Fruit fly (Drosophila melanogaster) whole organism, embryonic: ENCODE results near the gene dysc.
A peak's percentile ranks its signal among the peaks of the same experiment; 100 is the strongest.

Experiments
- Antp ChIP-seq: fragments of 200-800 bp; sonication (Bioruptor generic); optimal IDR thresholded peaks from 3 replicates; lab custom pipeline; 2016; ENCODE audit warnings: missing biosample characterization, missing genetic modification characterization
- B-H1 ChIP-seq: fragments of 200-800 bp; sonication (Bioruptor generic); IDR thresholded peaks from 3 replicates; pipeline ENCODE4 v1.3.6; 2022; ENCODE audit warnings: missing biosample characterization, missing genetic modification characterization
- CG10959 ChIP-seq: fragments of 200-800 bp; sonication (Bioruptor generic); IDR thresholded peaks from 2 replicates; pipeline ENCODE4 v1.3.6; 2022; ENCODE audit warnings: missing biosample characterization, missing genetic modification characterization
- CG11093 ChIP-seq: fragments of 200-800 bp; sonication (Bioruptor generic); IDR thresholded peaks from 3 replicates; pipeline ENCODE4 v1.3.6; 2022; ENCODE audit warnings: missing biosample characterization, missing genetic modification characterization
- CG11247 ChIP-seq: fragments of 200-800 bp; sonication (Bioruptor generic); IDR thresholded peaks from 2 replicates; pipeline ENCODE4 v1.3.6; 2022; ENCODE audit warnings: missing biosample characterization, missing genetic modification characterization
- CG11504 ChIP-seq: fragments of 200-800 bp; sonication (Bioruptor generic); optimal IDR thresholded peaks from 3 replicates; lab custom pipeline; 2019; ENCODE audit warnings: missing biosample characterization, mild to moderate bottlenecking, missing genetic modification characterization, moderate library complexity
- CG12155 ChIP-seq: fragments of 200-800 bp; sonication (Bioruptor generic); optimal IDR thresholded peaks from 3 replicates; lab custom pipeline; 2016; ENCODE audit warnings: missing biosample characterization, missing genetic modification characterization
- CG12236 ChIP-seq: fragments of 200-800 bp; sonication (Bioruptor generic); optimal IDR thresholded peaks from 2 replicates; lab custom pipeline; 2016; ENCODE audit warnings: missing biosample characterization, missing genetic modification characterization
- CG13123 ChIP-seq: fragments of 200-800 bp; sonication (Bioruptor generic); optimal IDR thresholded peaks from 2 replicates; lab custom pipeline; 2016; ENCODE audit warnings: missing biosample characterization, missing genetic modification characterization
- CG16813 ChIP-seq: fragments of 200-800 bp; sonication (Bioruptor generic); IDR thresholded peaks from 3 replicates; pipeline ENCODE4 v1.3.6; 2022; ENCODE audit warnings: missing biosample characterization, missing genetic modification characterization; ENCODE audit not compliant: partially characterized antibody
- CG17328 ChIP-seq: fragments of 200-800 bp; sonication (Bioruptor generic); IDR thresholded peaks from 2 replicates; pipeline ENCODE4 v1.3.6; 2022; ENCODE audit warnings: missing biosample characterization, missing genetic modification characterization
- CG17912 ChIP-seq: fragments of 200-800 bp; sonication (Bioruptor generic); optimal IDR thresholded peaks from 2 replicates; lab custom pipeline; 2018; ENCODE audit warnings: missing biosample characterization, mild to moderate bottlenecking, missing genetic modification characterization
- CG18262 ChIP-seq: fragments of 200-800 bp; optimal IDR thresholded peaks from 3 replicates; lab custom pipeline; 2019; ENCODE audit warnings: missing biosample characterization, mild to moderate bottlenecking, missing genetic modification characterization, moderate library complexity
- CG2120 ChIP-seq: fragments of 200-800 bp; sonication (Bioruptor generic); optimal IDR thresholded peaks from 3 replicates; lab custom pipeline; 2016; ENCODE audit warnings: missing biosample characterization, missing genetic modification characterization
- CG2199 ChIP-seq: fragments of 200-800 bp; sonication (Bioruptor generic); IDR thresholded peaks from 3 replicates; pipeline ENCODE4 v1.3.6; 2022; ENCODE audit warnings: missing biosample characterization, missing genetic modification characterization
- CG2875 ChIP-seq: fragments of 200-800 bp; sonication (Bioruptor generic); optimal IDR thresholded peaks from 2 replicates; lab custom pipeline; 2017; ENCODE audit warnings: missing biosample characterization, mild to moderate bottlenecking, missing genetic modification characterization, missing genetic modification reagents
- CG3281 ChIP-seq: fragments of 200-800 bp; sonication (Bioruptor generic); optimal IDR thresholded peaks from 3 replicates; lab custom pipeline; 2017; ENCODE audit warnings: missing biosample characterization, mild to moderate bottlenecking, missing genetic modification characterization
- CG34224 ChIP-seq: fragments of 200-800 bp; sonication (Bioruptor generic); IDR thresholded peaks from 3 replicates; pipeline ENCODE4 v1.3.6; 2022; ENCODE audit warnings: missing biosample characterization, missing genetic modification characterization; ENCODE audit not compliant: partially characterized antibody
- CG7357 ChIP-seq: fragments of 200-800 bp; sonication (Bioruptor generic); IDR thresholded peaks from 3 replicates; pipeline ENCODE4 v1.3.6; 2022; ENCODE audit warnings: missing biosample characterization, missing genetic modification characterization
- CG9727 ChIP-seq: fragments of 200-800 bp; sonication (Bioruptor generic); optimal IDR thresholded peaks from 3 replicates; lab custom pipeline; 2017; ENCODE audit warnings: missing biosample characterization, mild to moderate bottlenecking, missing genetic modification characterization
- CHES-1-like ChIP-seq: fragments of 200-800 bp; sonication (Bioruptor generic); optimal IDR thresholded peaks from 2 replicates; lab custom pipeline; 2016; ENCODE audit warnings: missing biosample characterization, missing genetic modification characterization
- D19A ChIP-seq: fragments of 200-800 bp; optimal IDR thresholded peaks from 3 replicates; lab custom pipeline; 2019; ENCODE audit warnings: missing biosample characterization, mild to moderate bottlenecking, missing genetic modification characterization, moderate library complexity
- Dref ChIP-seq: fragments of 200-800 bp; sonication (Bioruptor generic); IDR thresholded peaks from 2 replicates; pipeline ENCODE4 v1.3.6; 2022; ENCODE audit warnings: missing biosample characterization, missing genetic modification characterization
- Nf-YA ChIP-seq: fragments of 200-800 bp; sonication (Bioruptor generic); IDR thresholded peaks from 2 replicates; pipeline ENCODE4 v1.3.6; 2022; ENCODE audit warnings: missing biosample characterization, missing genetic modification characterization
- Ravus ChIP-seq: fragments of 200-800 bp; sonication (Bioruptor generic); IDR thresholded peaks from 2 replicates; pipeline ENCODE4 v1.3.6; 2022; ENCODE audit warnings: missing biosample characterization, missing genetic modification characterization
- Xrp1 ChIP-seq: fragments of 200-800 bp; sonication (Bioruptor generic); IDR thresholded peaks from 2 replicates; pipeline ENCODE4 v1.3.6; 2022; ENCODE audit warnings: missing biosample characterization, missing genetic modification characterization
- YL-1 ChIP-seq: fragments of 200-800 bp; sonication (Bioruptor generic); optimal IDR thresholded peaks from 3 replicates; lab custom pipeline; 2017; ENCODE audit warnings: missing biosample characterization, mild to moderate bottlenecking, missing genetic modification characterization
- al ChIP-seq: fragments of 200-800 bp; sonication (Bioruptor generic); IDR thresholded peaks from 2 replicates; pipeline ENCODE4 v1.3.6; 2022; ENCODE audit warnings: missing biosample characterization, missing genetic modification characterization
- bcd ChIP-seq: fragments of 200-800 bp; sonication (Bioruptor generic); optimal IDR thresholded peaks from 2 replicates; lab custom pipeline; 2017; ENCODE audit warnings: missing biosample characterization, mild to moderate bottlenecking, missing genetic modification characterization
- cas ChIP-seq: fragments of 200-800 bp; sonication (Bioruptor generic); IDR thresholded peaks from 2 replicates; pipeline ENCODE4 v1.3.6; 2022; ENCODE audit warnings: missing biosample characterization, missing genetic modification characterization
- cwo ChIP-seq: fragments of 200-800 bp; sonication (Bioruptor generic); optimal IDR thresholded peaks from 3 replicates; lab custom pipeline; 2017; ENCODE audit warnings: missing biosample characterization, missing genetic modification characterization, mild to moderate bottlenecking, moderate library complexity, missing genetic modification reagents
- dysf ChIP-seq: fragments of 200-800 bp; sonication (Bioruptor generic); IDR thresholded peaks from 3 replicates; pipeline ENCODE4 v1.3.6; 2022; ENCODE audit warnings: missing biosample characterization, missing genetic modification characterization
- esg ChIP-seq: fragments of 200-800 bp; sonication (Bioruptor generic); conservative IDR thresholded peaks from 2 replicates; pipeline ENCODE4 v1.3.6; 2022; ENCODE audit warnings: missing biosample characterization, missing genetic modification characterization
- fd102C ChIP-seq: fragments of 200-800 bp; sonication (Bioruptor generic); optimal IDR thresholded peaks from 2 replicates; lab custom pipeline; 2018; ENCODE audit warnings: missing biosample characterization, mild to moderate bottlenecking, missing genetic modification characterization, moderate library complexity
- fru ChIP-seq: fragments of >200 bp; optimal IDR thresholded peaks from 2 replicates; lab custom pipeline; 2017
- gem ChIP-seq: fragments of 200-800 bp; sonication (Bioruptor generic); optimal IDR thresholded peaks from 2 replicates; lab custom pipeline; 2019; ENCODE audit warnings: missing biosample characterization, mild to moderate bottlenecking, missing genetic modification characterization, moderate library complexity
- gt ChIP-seq: fragments of 200-800 bp; sonication (Bioruptor generic); IDR thresholded peaks from 2 replicates; pipeline ENCODE4 v1.3.6; 2022; ENCODE audit warnings: missing biosample characterization, missing genetic modification characterization
- h ChIP-seq: fragments of >200 bp; optimal IDR thresholded peaks from 2 replicates; lab custom pipeline; 2017
- insv ChIP-seq, 2 experiments: fragments of 200-800 bp; sonication (Bioruptor generic); optimal IDR thresholded peaks; 3 replicates each; lab custom pipeline; 2016 to 2018; ENCODE audit warnings: missing biosample characterization in 2 of 2, missing genetic modification characterization in 2 of 2
- lola ChIP-seq, 3 experiments: fragments of >200 bp in 2 of 3; fragments of 200-800 bp in 1 of 3; sonication (Bioruptor generic) in 1 of 3; optimal IDR thresholded peaks; 2 replicates each; lab custom pipeline; 2017 to 2019; ENCODE audit warnings: missing biosample characterization in 3 of 3, missing genetic modification characterization in 3 of 3, mild to moderate bottlenecking in 1 of 3, moderate library complexity in 1 of 3
- nau ChIP-seq: fragments of 200-800 bp; sonication (Bioruptor generic); optimal IDR thresholded peaks from 3 replicates; lab custom pipeline; 2017; ENCODE audit warnings: missing biosample characterization, mild to moderate bottlenecking, missing genetic modification characterization, missing genetic modification reagents
- oc ChIP-seq: fragments of 200-800 bp; sonication (Bioruptor generic); optimal IDR thresholded peaks from 2 replicates; lab custom pipeline; 2018; ENCODE audit warnings: missing biosample characterization, mild to moderate bottlenecking, missing genetic modification characterization, moderate library complexity
- peb ChIP-seq: fragments of 200-800 bp; sonication (Bioruptor generic); IDR thresholded peaks from 2 replicates; pipeline ENCODE4 v1.3.6; 2022; ENCODE audit warnings: missing biosample characterization, missing genetic modification characterization
- sd ChIP-seq: fragments of 200-800 bp; sonication (Bioruptor generic); optimal IDR thresholded peaks from 3 replicates; lab custom pipeline; 2018; ENCODE audit warnings: missing biosample characterization, mild to moderate bottlenecking, missing genetic modification characterization, moderate library complexity
- so ChIP-seq: fragments of 200-800 bp; sonication (Bioruptor generic); IDR thresholded peaks from 3 replicates; pipeline ENCODE4 v1.3.6; 2022; ENCODE audit warnings: missing biosample characterization, missing genetic modification characterization
- tgo ChIP-seq: fragments of 200-800 bp; sonication (Bioruptor generic); IDR thresholded peaks from 3 replicates; pipeline ENCODE4 v1.3.6; 2022; ENCODE audit warnings: missing biosample characterization, missing genetic modification characterization
- unc-4 ChIP-seq: fragments of 200-800 bp; sonication (Bioruptor generic); IDR thresholded peaks from 2 replicates; pipeline ENCODE4 v1.3.6; 2022; ENCODE audit warnings: missing biosample characterization, missing genetic modification characterization; ENCODE audit not compliant: partially characterized antibody
- vfl ChIP-seq: fragments of 200-800 bp; sonication (Bioruptor generic); optimal IDR thresholded peaks from 2 replicates; lab custom pipeline; 2016; ENCODE audit warnings: missing biosample characterization, missing genetic modification characterization
- yki ChIP-seq: fragments of >200 bp; optimal IDR thresholded peaks from 3 replicates; lab custom pipeline; 2018
- zfh1 ChIP-seq: fragments of 200-800 bp; sonication (Bioruptor generic); IDR thresholded peaks from 3 replicates; pipeline ENCODE4 v1.3.6; 2022; ENCODE audit warnings: missing biosample characterization, missing genetic modification characterization

dysc gene

dm6 chr3L:13922023-13922652 lies 19.1 kb upstream of the dysc start (continued):
- TF ChIP-seq cwo (GFP tag; lab: Kevin White, UChicago) (peak; percentile 34), CG2199 (0 out of 3 replicates have a peak, but pooled peaks have one; percentile 64), yki (no peak), cas (GFP tag; lab: Robert Waterston, UW) (0 out of 2 replicates have a peak, but pooled peaks have one; percentile 7), al (GFP tag; lab: Robert Waterston, UW) (0 out of 2 replicates have a peak, but pooled peaks have one; percentile 16), esg (0 out of 2 replicates have a peak, but pooled peaks have one; percentile 10), peb (GFP tag; lab: Robert Waterston, UW) (no peak), CG3281 (peak; percentile 47), zfh1 (GFP tag; lab: Robert Waterston, UW) (peak; percentile 65; the same call in 2 of the 3 replicates)

DNA sequence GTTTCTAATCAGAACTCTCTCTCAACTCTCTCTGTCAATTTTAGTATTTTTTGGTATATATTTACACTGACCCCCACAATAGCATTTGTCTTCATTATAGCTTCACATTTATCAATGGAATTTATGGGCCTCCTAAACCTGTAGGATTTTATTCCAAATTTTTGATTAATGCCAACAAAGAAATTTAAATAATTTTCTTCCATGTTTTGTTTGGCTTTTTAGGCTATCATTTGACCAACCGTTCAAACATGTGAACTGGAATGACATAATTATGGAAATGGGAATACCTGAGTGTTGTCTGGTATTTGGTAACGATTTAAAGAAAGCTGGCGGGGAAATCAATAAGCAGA lies 17.6 kb upstream of the dysc start:
- TF ChIP-seq oc (peak; percentile 28), Nf-YA (GFP tag; lab: Robert Waterston, UW) (no peak), bcd (GFP tag; lab: Kevin White, UChicago) (no peak), CG17912 (GFP tag; lab: Kevin White, UChicago) (no peak), D19A (no peak), h (no peak), so (GFP tag; lab: Robert Waterston, UW) (no peak), zfh1 (GFP tag; lab: Robert Waterston, UW) (no peak), CG17328 (GFP tag; lab: Robert Waterston, UW) (no peak), CG13123 (no peak), sd (tag; lab: Kevin White, UChicago) (peak; percentile 88), lola (GFP tag; optimal IDR thresholded peaks at IDR 0.05; lab: Kevin White, UChicago) (no peak), unc-4 (GFP tag; lab: Robert Waterston, UW) (no peak), Antp (GFP tag; lab: Kevin White, UChicago) (no peak), CG12155 (no peak), CG18262 (no peak), gt (GFP tag; lab: Robert Waterston, UW) (no peak), dysf (GFP tag; lab: Robert Waterston, UW) (no peak), CG34224 (GFP tag; lab: Robert Waterston, UW) (peak; percentile 36; the same call in 2 of the 3 replicates), CG16813 (GFP tag; lab: Robert Waterston, UW) (no peak), CG9727 (GFP tag; lab: Kevin White, UChicago) (no peak), CG2875 (GFP tag; lab: Kevin White, UChicago) (no peak), B-H1 (GFP tag; lab: Robert Waterston, UW) (0 out of 3 replicates have a peak, but pooled peaks have one; percentile 1), peb (GFP tag; lab: Robert Waterston, UW) (no peak), CG10959 (GFP tag; lab: Robert Waterston, UW) (no peak), CG7357 (GFP tag; lab: Robert Waterston, UW) (no peak), fru (lab: Kevin White, UChicago) (no peak), Ravus (GFP tag; lab: Robert Waterston, UW) (no peak), gem (tag; lab: Kevin White, UChicago) (no peak), CG2120 (GFP tag; lab: Kevin White, UChicago) (no peak), CG11093 (GFP tag; lab: Robert Waterston, UW) (no peak), vfl (no peak), Dref (GFP tag; lab: Robert Waterston, UW) (no peak), CG12236 (no peak), CG11504 (tag; lab: Kevin White, UChicago) (no peak), Xrp1 (GFP tag; lab: Robert Waterston, UW) (no peak), CG11247 (no peak), nau (GFP tag; lab: Kevin White, UChicago) (no peak), fd102C (GFP tag; lab: Kevin White, UChicago) (no peak), insv (GFP tag; optimal IDR thresholded peaks at IDR 0.05; lab: Kevin White, UChicago) (peak in 1 of 2 experiments; percentile 88), tgo (GFP tag; lab: Robert Waterston, UW) (no peak), YL-1 (no peak), CHES-1-like (no peak)
